Fruit fly (Drosophila melanogaster) whole organism, prepupa: Measurements from ENCODE around the gene CG13760.

Experiments used
- Blimp-1 ChIP-seq: fragments of 200-800 bp; sonication (Bioruptor generic); optimal IDR thresholded peaks from 3 replicates; lab custom pipeline; 2017; ENCODE audit warnings: missing biosample characterization, missing genetic modification characterization, mild to moderate bottlenecking, moderate library complexity, missing genetic modification reagents
- CG10631 ChIP-seq: fragments of 200-800 bp; sonication (Bioruptor generic); optimal IDR thresholded peaks from 2 replicates; lab custom pipeline; 2016; ENCODE audit warnings: missing biosample characterization, missing genetic modification characterization
- CG10669 ChIP-seq: fragments of 200-800 bp; sonication (Bioruptor generic); optimal IDR thresholded peaks from 3 replicates; lab custom pipeline; 2018; ENCODE audit warnings: missing biosample characterization, mild to moderate bottlenecking, missing genetic modification characterization, moderate library complexity
- CG11902 ChIP-seq: fragments of 200-800 bp; sonication (Bioruptor generic); optimal IDR thresholded peaks from 3 replicates; lab custom pipeline; 2016; ENCODE audit warnings: missing biosample characterization, missing genetic modification characterization
- CG15336 ChIP-seq: fragments of 200-800 bp; sonication (Bioruptor generic); IDR thresholded peaks from 2 replicates; pipeline ENCODE4 v1.3.6; 2022; ENCODE audit warnings: missing biosample characterization, missing genetic modification characterization
- CG1621 ChIP-seq: fragments of 200-800 bp; sonication (Bioruptor generic); optimal IDR thresholded peaks from 3 replicates; lab custom pipeline; 2018; ENCODE audit warnings: missing biosample characterization, mild to moderate bottlenecking, missing genetic modification characterization
- CG16779 ChIP-seq: fragments of 200-800 bp; sonication (Bioruptor generic); optimal IDR thresholded peaks from 3 replicates; lab custom pipeline; 2017; ENCODE audit warnings: missing biosample characterization, mild to moderate bottlenecking, missing genetic modification characterization
- CG3032 ChIP-seq: fragments of 200-800 bp; optimal IDR thresholded peaks from 2 replicates; lab custom pipeline; 2019; ENCODE audit warnings: missing biosample characterization, mild to moderate bottlenecking, missing genetic modification characterization, moderate library complexity
- CG31627 ChIP-seq: fragments of 200-800 bp; sonication (Bioruptor generic); optimal IDR thresholded peaks from 3 replicates; lab custom pipeline; 2016; ENCODE audit warnings: missing biosample characterization, missing genetic modification characterization
- CG32006 ChIP-seq: fragments of 200-800 bp; sonication (Bioruptor generic); optimal IDR thresholded peaks from 3 replicates; lab custom pipeline; 2017; ENCODE audit warnings: missing biosample characterization, mild to moderate bottlenecking, missing genetic modification characterization
- CG34406 ChIP-seq: fragments of 200-800 bp; sonication (Bioruptor generic); optimal IDR thresholded peaks from 3 replicates; lab custom pipeline; 2016; ENCODE audit warnings: missing biosample characterization, missing genetic modification characterization
- CG3919 ChIP-seq: fragments of 200-800 bp; sonication (Bioruptor generic); optimal IDR thresholded peaks from 3 replicates; lab custom pipeline; 2016; ENCODE audit warnings: missing biosample characterization, missing genetic modification characterization
- CG4318 ChIP-seq: fragments of 200-800 bp; sonication (Bioruptor generic); optimal IDR thresholded peaks from 3 replicates; lab custom pipeline; 2017; ENCODE audit warnings: missing biosample characterization, mild to moderate bottlenecking, missing genetic modification characterization
- CG6163 ChIP-seq: fragments of 200-800 bp; sonication (Bioruptor generic); IDR thresholded peaks from 3 replicates; pipeline ENCODE4 v1.3.6; 2022; ENCODE audit warnings: missing biosample characterization, missing genetic modification characterization
- CG6276 ChIP-seq: fragments of 200-800 bp; sonication (Bioruptor generic); optimal IDR thresholded peaks from 2 replicates; lab custom pipeline; 2017; ENCODE audit warnings: missing biosample characterization, mild to moderate bottlenecking, missing genetic modification characterization
- CG6792 ChIP-seq: fragments of 200-800 bp; sonication (Bioruptor generic); optimal IDR thresholded peaks from 3 replicates; lab custom pipeline; 2016; ENCODE audit warnings: missing biosample characterization, missing genetic modification characterization
- CG6808 ChIP-seq: fragments of 200-800 bp; sonication (Bioruptor generic); optimal IDR thresholded peaks from 3 replicates; lab custom pipeline; 2017; ENCODE audit warnings: missing biosample characterization, missing genetic modification characterization, mild to moderate bottlenecking, moderate library complexity, missing genetic modification reagents
- CG6854 ChIP-seq: fragments of 200-800 bp; sonication (Bioruptor generic); optimal IDR thresholded peaks from 2 replicates; lab custom pipeline; 2017; ENCODE audit warnings: missing biosample characterization, mild to moderate bottlenecking, missing genetic modification characterization
- CG8119 ChIP-seq: fragments of 200-800 bp; sonication (Bioruptor generic); IDR thresholded peaks from 3 replicates; pipeline ENCODE4 v1.3.6; 2022; ENCODE audit warnings: missing biosample characterization, missing genetic modification characterization
- CG8319 ChIP-seq: fragments of 200-800 bp; sonication (Bioruptor generic); optimal IDR thresholded peaks from 3 replicates; lab custom pipeline; 2016; ENCODE audit warnings: missing biosample characterization, missing genetic modification characterization
- CG8632 ChIP-seq: fragments of 200-800 bp; sonication (Bioruptor generic); optimal IDR thresholded peaks from 3 replicates; lab custom pipeline; 2016; ENCODE audit warnings: missing biosample characterization, missing genetic modification characterization
- CG9139 ChIP-seq: fragments of 200-800 bp; sonication (Bioruptor generic); optimal IDR thresholded peaks from 3 replicates; lab custom pipeline; 2017; ENCODE audit warnings: missing biosample characterization, mild to moderate bottlenecking, missing genetic modification characterization
- Eip75B ChIP-seq: fragments of 200-800 bp; sonication (Bioruptor generic); optimal IDR thresholded peaks from 3 replicates; lab custom pipeline; 2016; ENCODE audit warnings: missing biosample characterization, missing genetic modification characterization
- Ets21C ChIP-seq: fragments of 200-800 bp; sonication (Bioruptor generic); optimal IDR thresholded peaks from 3 replicates; lab custom pipeline; 2016; ENCODE audit warnings: missing biosample characterization, missing genetic modification characterization
- Hr39 ChIP-seq: fragments of 200-800 bp; sonication (Bioruptor generic); optimal IDR thresholded peaks from 2 replicates; lab custom pipeline; 2016; ENCODE audit warnings: missing biosample characterization, missing genetic modification characterization
- Hr4 ChIP-seq: fragments of 200-800 bp; sonication (Bioruptor generic); optimal IDR thresholded peaks from 3 replicates; lab custom pipeline; 2016; ENCODE audit warnings: missing biosample characterization, missing genetic modification characterization
- Lpt ChIP-seq: fragments of 200-800 bp; sonication (Bioruptor generic); optimal IDR thresholded peaks from 3 replicates; lab custom pipeline; 2016; ENCODE audit warnings: missing biosample characterization, missing genetic modification characterization
- Met ChIP-seq: fragments of 200-800 bp; sonication (Bioruptor generic); optimal IDR thresholded peaks from 3 replicates; lab custom pipeline; 2016; ENCODE audit warnings: missing biosample characterization, missing genetic modification characterization
- OdsH ChIP-seq: fragments of 200-800 bp; sonication (Bioruptor generic); optimal IDR thresholded peaks from 3 replicates; lab custom pipeline; 2016; ENCODE audit warnings: missing biosample characterization, missing genetic modification characterization
- Smox ChIP-seq: fragments of 200-800 bp; sonication (Bioruptor generic); optimal IDR thresholded peaks from 3 replicates; lab custom pipeline; 2016; ENCODE audit warnings: missing biosample characterization, missing genetic modification characterization
- Sox102F ChIP-seq: fragments of 200-800 bp; sonication (Bioruptor generic); optimal IDR thresholded peaks from 2 replicates; lab custom pipeline; 2016; ENCODE audit warnings: missing biosample characterization, mild to moderate bottlenecking, missing genetic modification characterization
- Sox14 ChIP-seq: fragments of 200-800 bp; sonication (Bioruptor generic); optimal IDR thresholded peaks from 3 replicates; lab custom pipeline; 2016; ENCODE audit warnings: missing biosample characterization, missing genetic modification characterization
- Sox15 ChIP-seq: fragments of 200-800 bp; sonication (Bioruptor generic); optimal IDR thresholded peaks from 3 replicates; lab custom pipeline; 2016; ENCODE audit warnings: missing biosample characterization, missing genetic modification characterization
- achi ChIP-seq: fragments of 200-800 bp; sonication (Bioruptor generic); optimal IDR thresholded peaks from 3 replicates; lab custom pipeline; 2016; ENCODE audit warnings: missing biosample characterization, missing genetic modification characterization
- acj6 ChIP-seq: fragments of 200-800 bp; sonication (Bioruptor generic); optimal IDR thresholded peaks from 3 replicates; lab custom pipeline; 2016; ENCODE audit warnings: missing biosample characterization, missing genetic modification characterization
- dsx ChIP-seq: fragments of 200-800 bp; optimal IDR thresholded peaks from 3 replicates; lab custom pipeline; 2019; ENCODE audit warnings: missing biosample characterization, mild to moderate bottlenecking, missing genetic modification characterization, moderate library complexity; ENCODE audit not compliant: poor library complexity, severe bottlenecking
- eg ChIP-seq: fragments of 200-800 bp; sonication (Bioruptor generic); IDR thresholded peaks from 3 replicates; pipeline ENCODE4 v1.3.6; 2022; ENCODE audit warnings: missing biosample characterization, missing genetic modification characterization
- esn ChIP-seq: fragments of 200-800 bp; sonication (Bioruptor generic); optimal IDR thresholded peaks from 2 replicates; lab custom pipeline; 2016; ENCODE audit warnings: missing biosample characterization, mild to moderate bottlenecking, missing genetic modification characterization, moderate library complexity
- fd59A ChIP-seq: fragments of 200-800 bp; sonication (Bioruptor generic); optimal IDR thresholded peaks from 2 replicates; lab custom pipeline; 2017; ENCODE audit warnings: missing biosample characterization, mild to moderate bottlenecking, missing genetic modification characterization, missing genetic modification reagents
- fd85E ChIP-seq: fragments of 200-800 bp; sonication (Bioruptor generic); optimal IDR thresholded peaks from 3 replicates; lab custom pipeline; 2016; ENCODE audit warnings: missing biosample characterization, missing genetic modification characterization
- fkh ChIP-seq: fragments of 200-800 bp; sonication (Bioruptor generic); optimal IDR thresholded peaks from 3 replicates; lab custom pipeline; 2017; ENCODE audit warnings: missing biosample characterization, mild to moderate bottlenecking, missing genetic modification characterization, moderate library complexity
- lz ChIP-seq: fragments of 200-800 bp; sonication (Bioruptor generic); optimal IDR thresholded peaks from 3 replicates; lab custom pipeline; 2016; ENCODE audit warnings: missing biosample characterization, missing genetic modification characterization
- net ChIP-seq: fragments of 200-800 bp; sonication (Bioruptor generic); optimal IDR thresholded peaks from 3 replicates; lab custom pipeline; 2016; ENCODE audit warnings: missing biosample characterization, missing genetic modification characterization
- pdm3 ChIP-seq: fragments of 200-800 bp; sonication (Bioruptor generic); optimal IDR thresholded peaks from 3 replicates; lab custom pipeline; 2016; ENCODE audit warnings: missing biosample characterization, missing genetic modification characterization
- salr ChIP-seq, 2 experiments: fragments of 200-800 bp; sonication (Bioruptor generic); optimal IDR thresholded peaks; 3 replicates each; lab custom pipeline; 2016 to 2018; ENCODE audit warnings: missing biosample characterization in 2 of 2, missing genetic modification characterization in 2 of 2, mild to moderate bottlenecking in 1 of 2
- ss ChIP-seq, 2 experiments: fragments of 200-800 bp; sonication (Bioruptor generic); optimal IDR thresholded peaks; 2 replicates in 1 of 2; 3 replicates in 1 of 2; lab custom pipeline; 2017 to 2018; ENCODE audit warnings: mild to moderate bottlenecking in 2 of 2, missing biosample characterization in 2 of 2, missing genetic modification characterization in 2 of 2, moderate library complexity in 1 of 2
- svp ChIP-seq: fragments of 200-800 bp; sonication (Bioruptor generic); peaks from one replicate; lab custom pipeline; 2016; ENCODE audit warnings: missing biosample characterization, missing genetic modification characterization
- topi ChIP-seq: fragments of 200-800 bp; sonication (Bioruptor generic); optimal IDR thresholded peaks from 3 replicates; lab custom pipeline; 2016; ENCODE audit warnings: missing biosample characterization, missing genetic modification characterization
- vri ChIP-seq: fragments of 200-800 bp; sonication (Bioruptor generic); optimal IDR thresholded peaks from 3 replicates; lab custom pipeline; 2016; ENCODE audit warnings: missing biosample characterization, mild to moderate bottlenecking, missing genetic modification characterization

Gene CG13760

dm6 chrX:2610236-2610635 lies 24.7 kb upstream of the CG13760 start, which contains the start of gene eIF3g1:
TSS of gene eIF3g1 (minus strand) at chrX:2610336.
- TF ChIP-seq CG6854 (GFP tag; lab: Kevin White, UChicago) = peak; percentile 12

- TF ChIP-seq CG8632 (GFP tag; lab: Kevin White, UChicago) = no peak
- peak; percentile 95 for TF ChIP-seq svp (GFP tag; lab: Kevin White, UChicago)
- TF ChIP-seq fd85E (GFP tag; lab: Kevin White, UChicago) = no peak
- no peak for TF ChIP-seq vri (GFP tag; lab: Kevin White, UChicago)
- TF ChIP-seq ss (GFP tag; optimal IDR thresholded peaks at IDR 0.05; lab: Kevin White, UChicago) = no peak
- peak; percentile 91 for TF ChIP-seq Sox14 (GFP tag; lab: Kevin White, UChicago)
- peak; percentile 86 for TF ChIP-seq net
- no peak for TF ChIP-seq CG3919
- peak; percentile 85 for TF ChIP-seq OdsH
- TF ChIP-seq acj6 = peak; percentile 85
- peak; percentile 72 for TF ChIP-seq Sox15 (GFP tag; lab: Kevin White, UChicago)
- no peak for TF ChIP-seq pdm3 (GFP tag; lab: Kevin White, UChicago)
- TF ChIP-seq CG32006 (GFP tag; lab: Kevin White, UChicago) = peak; percentile 77
- TF ChIP-seq CG3032 (tag; lab: Kevin White, UChicago) = peak; percentile 62
- peak; percentile 70 for TF ChIP-seq CG11902 (GFP tag; lab: Kevin White, UChicago)
- no peak for TF ChIP-seq Blimp-1
- no peak for TF ChIP-seq Met (GFP tag; lab: Kevin White, UChicago)
- peak; percentile 88 for TF ChIP-seq Eip75B (GFP tag; lab: Kevin White, UChicago)
- TF ChIP-seq CG9139 (GFP tag; lab: Kevin White, UChicago) = no peak
- no peak for TF ChIP-seq salr (GFP tag; optimal IDR thresholded peaks at IDR 0.05; lab: Kevin White, UChicago)
- peak; percentile 76 for TF ChIP-seq CG10669
- TF ChIP-seq CG31627 = peak; percentile 90
- TF ChIP-seq Hr39 (GFP tag; lab: Kevin White, UChicago) = peak; percentile 89
- TF ChIP-seq CG1621 = peak; percentile 57
- TF ChIP-seq fd59A (GFP tag; lab: Kevin White, UChicago) = peak; percentile 26
- TF ChIP-seq CG16779 (tag; lab: Kevin White, UChicago) = no peak
- TF ChIP-seq CG6808 (GFP tag; lab: Kevin White, UChicago) = no peak
- TF ChIP-seq Lpt (GFP tag; lab: Kevin White, UChicago) = peak; percentile 72
- TF ChIP-seq esn (GFP tag; lab: Kevin White, UChicago) = peak; percentile 90
- TF ChIP-seq CG10631 (GFP tag; lab: Kevin White, UChicago) = peak; percentile 84
- peak; percentile 2 for TF ChIP-seq CG6854 (GFP tag; lab: Kevin White, UChicago)
- peak; percentile 89 for TF ChIP-seq lz (GFP tag; lab: Kevin White, UChicago)
- TF ChIP-seq CG8119 (GFP tag; lab: Robert Waterston, UW) = peak; percentile 80
- no peak for TF ChIP-seq fkh (GFP tag; lab: Kevin White, UChicago)
- peak; percentile 87 for TF ChIP-seq Sox102F (GFP tag; lab: Kevin White, UChicago)
- peak; percentile 78 for TF ChIP-seq CG34406 (GFP tag; lab: Kevin White, UChicago)
- TF ChIP-seq achi (GFP tag; lab: Kevin White, UChicago) = peak; percentile 83
- TF ChIP-seq Ets21C (GFP tag; lab: Kevin White, UChicago) = peak; percentile 81
- peak; percentile 75 for TF ChIP-seq CG6792 (GFP tag; lab: Kevin White, UChicago)
- TF ChIP-seq Smox (GFP tag; lab: Kevin White, UChicago) = no peak
- TF ChIP-seq CG8319 (GFP tag; lab: Kevin White, UChicago) = no peak
- TF ChIP-seq CG6276 = no peak
- TF ChIP-seq CG15336 (GFP tag; lab: Robert Waterston, UW) = peak; percentile 82
- TF ChIP-seq CG4318 (GFP tag; lab: Kevin White, UChicago) = no peak
- TF ChIP-seq dsx (GFP tag; lab: Kevin White, UChicago) = no peak
- TF ChIP-seq eg (GFP tag; lab: Robert Waterston, UW) = peak; percentile 91
- peak; percentile 88 for TF ChIP-seq Hr4 (GFP tag; lab: Kevin White, UChicago)
- peak; percentile 87 for TF ChIP-seq topi (GFP tag; lab: Kevin White, UChicago)
- TF ChIP-seq CG6163 (GFP tag; lab: Robert Waterston, UW) = peak; percentile 91
Observed at dm6 chrX:2608470-2609157, 23.1 kb upstream of the CG13760 start, which contains the start of gene Smyd3. TSS of gene Smyd3 (minus strand) at chrX:2608876.
